Worm (Caenorhabditis elegans): ENCODE measurements around the gene Y62H9A.3.

- TF ChIP-seq F13H6.1 (tag; optimal IDR thresholded peaks at IDR 0.05) (no peak), ama-1 (optimal IDR thresholded peaks at IDR 0.05) (no peak), nhr-77 (tag; optimal IDR thresholded peaks at IDR 0.05) (no peak), ztf-11 (tag; optimal IDR thresholded peaks at IDR 0.05) (no peak), mab-5 (tag; optimal IDR thresholded peaks at IDR 0.05) (no peak), egl-27 (tag; optimal IDR thresholded peaks at IDR 0.05) (no peak), nhr-6 (tag; optimal IDR thresholded peaks at IDR 0.05) (no peak), nhr-23 (tag; optimal IDR thresholded peaks at IDR 0.05) (no peak), unc-39 (tag; optimal IDR thresholded peaks at IDR 0.05) (no peak), R02D3.7 (tag; optimal IDR thresholded peaks at IDR 0.05) (no peak), skn-1 (tag; optimal IDR thresholded peaks at IDR 0.05) (no peak), elt-1 (tag; optimal IDR thresholded peaks at IDR 0.05) (no peak)
Observed at ce11 chrX:11916705-11917104, 36.9 kb upstream of the Y62H9A.3 start, which contains the start of gene Y62H9A.13.
